Fruit fly (Drosophila melanogaster): Measurements from ENCODE around the gene CG43147.

- no peak for TF ChIP-seq Mio (GFP tag; optimal IDR thresholded peaks at IDR 0.05)
- TF ChIP-seq CG32264 (GFP tag; optimal IDR thresholded peaks at IDR 0.05): no peak
- TF ChIP-seq h (GFP tag; optimal IDR thresholded peaks at IDR 0.05): no peak
- TF ChIP-seq ey (GFP tag; optimal IDR thresholded peaks at IDR 0.05): no peak
- TF ChIP-seq dmrt93B (GFP tag; optimal IDR thresholded peaks at IDR 0.05): no peak
- no peak for TF ChIP-seq Abd-B (GFP tag; optimal IDR thresholded peaks at IDR 0.05)
- no peak for TF ChIP-seq tai (GFP tag; optimal IDR thresholded peaks at IDR 0.05)
- TF ChIP-seq Hr78 (GFP tag; optimal IDR thresholded peaks at IDR 0.05): no peak
- TF ChIP-seq rgr (GFP tag; optimal IDR thresholded peaks at IDR 0.05): no peak
- TF ChIP-seq br (GFP tag; optimal IDR thresholded peaks at IDR 0.05): no peak
Measured at dm6 chr3L:13348733-13349132, 48.8 kb upstream of the CG43147 start, which contains the start of gene CG17687.

Data from whole organism, wandering third instar larva.